Worm (Caenorhabditis elegans) whole organism, mixed stage, embryonic: ENCODE data around the gene clec-78.

ENCODE experiments used
- ceh-43 ChIP-seq: fragments of 200-800 bp; sonication (Bioruptor generic); optimal IDR thresholded peaks from 2 replicates; lab custom pipeline; 2018; ENCODE audit warnings: mild to moderate bottlenecking, missing genetic modification characterization, moderate library complexity, missing compliant biosample characterization
- lsy-2 ChIP-seq: fragments of 150-350 bp; optimal IDR thresholded peaks from 2 replicates; lab custom pipeline; 2014; ENCODE audit warnings: missing biosample characterization, missing genetic modification characterization
- nhr-2 ChIP-seq: fragments of 150-350 bp; optimal IDR thresholded peaks from 2 replicates; lab custom pipeline; 2014; ENCODE audit warnings: missing biosample characterization, missing genetic modification characterization
- nhr-76 ChIP-seq: sonication (generic microtip); optimal IDR thresholded peaks from 2 replicates; lab custom pipeline; 2017; ENCODE audit warnings: missing biosample characterization, missing genetic modification characterization
- pha-4 ChIP-seq: fragments of 150-350 bp; optimal IDR thresholded peaks from 2 replicates; lab custom pipeline; 2018; ENCODE audit warnings: missing biosample characterization, missing genetic modification reagents, missing genetic modification characterization

ce11 chrIV:4042274-4042673, 53.4 kb downstream of the clec-78 start, which contains the start of gene cdc-73:
- TF ChIP-seq nhr-76 (tag; lab: Kevin White, UChicago): no peak
- no peak for TF ChIP-seq ceh-43 (GFP tag; lab: Kevin White, UChicago)
- TF ChIP-seq pha-4 (tag; lab: Kevin White, UChicago): no peak
- TF ChIP-seq nhr-2 (tag; lab: Kevin White, UChicago): no peak
- peak; percentile 23 for TF ChIP-seq lsy-2 (tag; lab: Kevin White, UChicago)
